Fruit fly (Drosophila melanogaster): ENCODE data around the gene CG11892.

Gene CG11892

dm6 chr3R:25249145-25250141, 31.9 kb upstream of the CG11892 start, which contains the start of gene Nup358:
Gene Nup358, plus strand, starts transcription at chr3R:25249348.
- TF ChIP-seq ttk (optimal IDR thresholded peaks at IDR 0.05) = no peak

DNA sequence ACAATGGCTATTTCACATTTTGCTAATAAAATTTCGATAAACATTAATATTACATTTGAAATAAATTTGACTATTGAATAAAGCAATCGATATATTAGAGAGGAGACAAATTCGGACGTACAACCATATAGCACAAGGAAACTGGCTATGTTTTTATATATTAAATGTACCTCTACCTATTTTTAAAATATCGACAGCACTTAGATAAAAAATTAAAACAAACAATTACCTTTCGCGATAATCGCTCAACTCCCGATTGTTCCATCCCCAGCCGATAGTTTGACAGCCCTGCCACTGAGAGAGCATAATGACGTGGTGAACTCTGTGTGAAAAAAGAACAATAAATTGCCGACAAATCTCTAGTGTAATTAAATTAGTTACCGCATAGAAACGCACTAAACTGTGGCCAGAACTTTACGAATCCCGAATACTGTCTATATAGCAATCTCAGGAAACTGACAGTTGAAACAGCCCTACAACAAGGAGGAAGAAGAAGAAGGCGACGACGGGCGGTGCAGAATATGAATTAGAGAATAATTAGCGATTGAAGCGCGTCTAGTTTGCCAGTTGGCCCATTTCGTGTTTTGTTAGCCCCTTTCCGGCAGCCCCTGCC, 22.6 kb upstream of the CG11892 start, which contains the start of gene CG11857:
TSS of gene CG11857 (plus strand) at position 271 of the 613 bp plus-strand sequence.
- TF ChIP-seq h (optimal IDR thresholded peaks at IDR 0.05) (no peak), ttk (optimal IDR thresholded peaks at IDR 0.05) (no peak)

DNA sequence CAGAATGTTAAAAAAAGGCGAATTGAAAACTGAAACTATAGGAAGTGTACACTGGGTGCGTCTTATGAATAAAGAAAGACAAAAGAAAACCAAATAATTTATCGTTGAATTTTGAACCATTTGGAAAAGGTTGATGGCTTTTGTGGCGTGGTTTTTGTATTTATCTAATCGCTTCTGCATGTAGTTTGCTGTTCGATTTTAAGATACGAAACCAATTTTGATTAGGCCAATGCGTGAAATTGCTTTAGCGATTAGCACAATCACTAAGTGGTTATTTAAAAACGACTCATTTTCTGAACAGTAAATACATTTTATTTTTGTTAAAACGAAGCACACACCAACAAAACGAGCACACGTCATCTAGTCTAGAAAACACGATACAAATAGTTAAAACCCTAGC, 20.7 kb upstream of the CG11892 start:
- TF ChIP-seq Myc (optimal IDR thresholded peaks at IDR 0.05) = no peak
- no peak for TF ChIP-seq psq (optimal IDR thresholded peaks at IDR 0.05)
- no peak for TF ChIP-seq h (optimal IDR thresholded peaks at IDR 0.05)
- no peak for TF ChIP-seq insv (optimal IDR thresholded peaks at IDR 0.05)
- no peak for TF ChIP-seq Sin3A (optimal IDR thresholded peaks at IDR 0.05)
- no peak for TF ChIP-seq ttk (optimal IDR thresholded peaks at IDR 0.05)

dm6 chr3R:25262322-25262761, 19.0 kb upstream of the CG11892 start, which contains the start of the genes Kdsr and CG11858:
Gene Kdsr, minus strand, starts transcription at chr3R:25262498.
Gene CG11858, plus strand, starts transcription at chr3R:25262741.
- TF ChIP-seq Sin3A (optimal IDR thresholded peaks at IDR 0.05) = no peak
- no peak for TF ChIP-seq insv (optimal IDR thresholded peaks at IDR 0.05)
- TF ChIP-seq h (optimal IDR thresholded peaks at IDR 0.05) = no peak
- no peak for TF ChIP-seq psq (optimal IDR thresholded peaks at IDR 0.05)
- no peak for TF ChIP-seq ttk (optimal IDR thresholded peaks at IDR 0.05)
- no peak for TF ChIP-seq Myc (optimal IDR thresholded peaks at IDR 0.05)

DNA sequence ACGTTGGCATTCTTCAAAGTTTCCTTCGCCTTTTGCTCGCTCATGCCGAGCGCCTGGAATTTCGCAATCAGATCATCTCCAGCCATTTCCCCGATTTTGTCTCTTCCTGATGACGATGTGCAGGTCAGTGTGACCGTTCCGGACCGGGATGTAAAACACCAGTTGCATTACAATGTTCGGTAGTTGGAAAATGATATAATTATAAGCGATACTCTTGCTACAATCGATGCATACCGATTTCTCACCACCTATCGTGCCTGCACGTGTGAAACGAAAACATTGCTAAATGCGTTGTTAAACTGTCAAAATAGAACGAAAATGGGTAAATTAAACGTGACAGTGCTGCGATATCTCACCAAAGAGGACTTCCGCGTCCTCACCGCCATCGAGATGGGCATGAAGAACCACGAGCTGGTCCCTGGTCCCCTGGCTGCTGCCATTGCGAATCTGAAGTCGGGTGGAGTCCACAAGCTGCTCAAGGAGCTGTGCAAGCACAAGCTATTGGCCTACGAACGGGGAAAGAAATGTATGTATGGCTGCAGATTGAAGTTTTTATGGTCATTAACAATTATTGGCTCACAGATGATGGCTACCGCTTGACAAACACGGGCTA, 15.7 kb upstream of the CG11892 start, which contains the start of the genes GlnRS and RIOK2:
TSS of gene GlnRS (minus strand) at position 133 of the 613 bp plus-strand sequence.
TSS of gene RIOK2 (plus strand) at position 256 of the 613 bp plus-strand sequence.
- TF ChIP-seq Myc (optimal IDR thresholded peaks at IDR 0.05) = no peak
- no peak for TF ChIP-seq insv (optimal IDR thresholded peaks at IDR 0.05)
- no peak for TF ChIP-seq Sin3A (optimal IDR thresholded peaks at IDR 0.05)
- TF ChIP-seq h (optimal IDR thresholded peaks at IDR 0.05) = no peak

dm6 chr3R:25266751-25267150, 14.6 kb upstream of the CG11892 start:
- TF ChIP-seq Sin3A (optimal IDR thresholded peaks at IDR 0.05) = no peak
- no peak for TF ChIP-seq ttk (optimal IDR thresholded peaks at IDR 0.05)
- no peak for TF ChIP-seq Myc (optimal IDR thresholded peaks at IDR 0.05)
- TF ChIP-seq h (optimal IDR thresholded peaks at IDR 0.05) = no peak
- TF ChIP-seq insv (optimal IDR thresholded peaks at IDR 0.05) = no peak
- no peak for TF ChIP-seq psq (optimal IDR thresholded peaks at IDR 0.05)

dm6 chr3R:25269909-25270308, 11.4 kb upstream of the CG11892 start, which contains the start of the genes CG11889 and CG11891:
Gene CG11889, plus strand, starts transcription at chr3R:25270209.
Gene CG11891, plus strand, starts transcription at chr3R:25270209.
- TF ChIP-seq Myc (optimal IDR thresholded peaks at IDR 0.05) (no peak), Sin3A (optimal IDR thresholded peaks at IDR 0.05) (no peak), h (optimal IDR thresholded peaks at IDR 0.05) (no peak), psq (optimal IDR thresholded peaks at IDR 0.05) (no peak), insv (optimal IDR thresholded peaks at IDR 0.05) (no peak)

- no peak for TF ChIP-seq Myc (optimal IDR thresholded peaks at IDR 0.05)
- no peak for TF ChIP-seq h (optimal IDR thresholded peaks at IDR 0.05)
- TF ChIP-seq ttk (optimal IDR thresholded peaks at IDR 0.05) = no peak
- no peak for TF ChIP-seq insv (optimal IDR thresholded peaks at IDR 0.05)
- no peak for TF ChIP-seq psq (optimal IDR thresholded peaks at IDR 0.05)
- no peak for TF ChIP-seq Sin3A (optimal IDR thresholded peaks at IDR 0.05)
Measured at dm6 chr3R:25273537-25273936, 7.8 kb upstream of the CG11892 start, which contains the start of gene CG11878. Gene CG11878, plus strand, starts transcription at chr3R:25273837.

- no peak for TF ChIP-seq Sin3A (optimal IDR thresholded peaks at IDR 0.05)
- TF ChIP-seq insv (optimal IDR thresholded peaks at IDR 0.05) = no peak
- no peak for TF ChIP-seq h (optimal IDR thresholded peaks at IDR 0.05)
- no peak for TF ChIP-seq ttk (optimal IDR thresholded peaks at IDR 0.05)
- no peak for TF ChIP-seq psq (optimal IDR thresholded peaks at IDR 0.05)
- no peak for TF ChIP-seq Myc (optimal IDR thresholded peaks at IDR 0.05)
Measured at dm6 chr3R:25275276-25275675, 6.1 kb upstream of the CG11892 start.

DNA sequence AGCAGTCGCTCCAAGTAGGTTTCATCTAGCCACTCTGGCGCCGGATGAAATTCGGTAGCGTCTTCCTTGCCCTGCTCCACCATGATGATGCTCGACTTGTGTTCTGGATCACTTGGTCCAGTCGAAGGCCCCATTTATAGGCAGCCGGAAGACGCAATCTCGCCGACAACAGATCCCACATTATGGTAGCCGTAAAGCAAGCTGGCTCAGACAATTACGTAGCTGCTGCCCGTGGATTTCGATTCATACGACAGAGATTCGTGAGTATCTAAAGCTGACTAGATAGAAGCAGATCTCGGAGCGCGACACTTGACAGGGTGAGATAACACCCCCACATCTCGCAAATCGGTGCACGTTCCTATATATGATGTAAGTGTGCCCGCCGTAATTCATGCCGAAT, 4.2 kb upstream of the CG11892 start, which contains the start of gene CG10513:
TSS of gene CG10513 (minus strand) at position 101 of the 400 bp plus-strand sequence.
- no peak for TF ChIP-seq psq (optimal IDR thresholded peaks at IDR 0.05)
- no peak for TF ChIP-seq Myc (optimal IDR thresholded peaks at IDR 0.05)
- no peak for TF ChIP-seq ttk (optimal IDR thresholded peaks at IDR 0.05)
- no peak for TF ChIP-seq insv (optimal IDR thresholded peaks at IDR 0.05)
- no peak for TF ChIP-seq h (optimal IDR thresholded peaks at IDR 0.05)

DNA sequence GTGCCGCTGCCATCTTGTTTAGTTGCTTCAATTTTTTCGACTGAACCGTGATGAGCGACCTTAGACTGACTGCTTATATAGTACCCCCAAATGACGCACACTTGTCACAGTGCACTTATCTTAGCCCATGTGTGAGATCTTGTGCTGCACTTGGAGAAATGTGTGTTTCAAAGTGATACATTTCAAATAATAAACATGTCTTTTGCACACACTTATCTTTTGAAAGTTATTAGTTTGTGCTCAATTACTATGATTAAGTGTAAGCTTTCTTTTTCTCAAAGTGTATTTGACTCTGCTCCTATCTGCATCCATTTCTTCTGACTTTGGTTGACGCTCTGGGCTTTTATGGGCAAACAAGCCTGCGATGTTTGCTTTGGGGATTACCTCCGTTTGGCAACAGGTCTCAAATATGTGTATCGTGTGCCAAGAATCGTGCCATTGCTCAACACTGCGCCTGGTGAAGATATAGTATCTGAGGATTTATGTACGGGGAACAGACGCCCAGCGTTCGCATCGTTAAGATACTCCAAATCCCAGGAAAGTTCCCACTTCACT, 1.5 kb upstream of the CG11892 start, which contains the start of gene CG10514:
TSS of gene CG10514 (minus strand) at position 51 of the 555 bp plus-strand sequence.
- TF ChIP-seq psq (optimal IDR thresholded peaks at IDR 0.05) = no peak
- no peak for TF ChIP-seq Sin3A (optimal IDR thresholded peaks at IDR 0.05)
- no peak for TF ChIP-seq insv (optimal IDR thresholded peaks at IDR 0.05)
- TF ChIP-seq ttk (optimal IDR thresholded peaks at IDR 0.05) = no peak
- no peak for TF ChIP-seq Myc (optimal IDR thresholded peaks at IDR 0.05)
- no peak for TF ChIP-seq h (optimal IDR thresholded peaks at IDR 0.05)

All from Kc167 (cell line).